Worm (Caenorhabditis elegans): Measurements from ENCODE around the gene C24A8.5.

ce11 chrX:4359030-4359429, 30.3 kb upstream of the C24A8.5 start:
- TF ChIP-seq unc-62 (GFP tag; optimal IDR thresholded peaks at IDR 0.05) (no peak), nhr-237 (tag; optimal IDR thresholded peaks at IDR 0.05) (no peak), nhr-11 (tag; optimal IDR thresholded peaks at IDR 0.05) (no peak), mdl-1 (tag; optimal IDR thresholded peaks at IDR 0.05) (no peak), skn-1 (tag; optimal IDR thresholded peaks at IDR 0.05) (no peak), isw-1 (GFP tag; IDR thresholded peaks at IDR 0.05) (no peak), hpl-2 (GFP tag; optimal IDR thresholded peaks at IDR 0.05) (no peak), unc-130 (tag; optimal IDR thresholded peaks at IDR 0.05) (no peak), fkh-10 (GFP tag; optimal IDR thresholded peaks at IDR 0.05) (no peak), pqm-1 (tag; optimal IDR thresholded peaks at IDR 0.05) (no peak), ceh-82 (tag; optimal IDR thresholded peaks at IDR 0.05) (no peak), zag-1 (tag; optimal IDR thresholded peaks at IDR 0.05) (no peak), pax-3 (tag; optimal IDR thresholded peaks at IDR 0.05) (no peak)

All from whole organism, L1 larva.